Worm (Caenorhabditis elegans) whole organism, mixed stage, embryonic: ENCODE data around the gene smvt-1.
A peak's percentile ranks its signal among the peaks of the same experiment; 100 is the strongest.

Experiments
- M03D4.4 ChIP-seq: sonication (generic microtip); optimal IDR thresholded peaks from 2 replicates; lab custom pipeline; 2017; ENCODE audit warnings: mild to moderate bottlenecking, missing genetic modification characterization, missing compliant biosample characterization
- bed-3 ChIP-seq: fragments of 200-800 bp; sonication (Bioruptor generic); optimal IDR thresholded peaks from 3 replicates; lab custom pipeline; 2018; ENCODE audit warnings: mild to moderate bottlenecking, missing genetic modification characterization, moderate library complexity, missing compliant biosample characterization
- blmp-1 ChIP-seq: fragments of 150-350 bp; optimal IDR thresholded peaks from 2 replicates; lab custom pipeline; 2014; ENCODE audit warnings: missing biosample characterization, missing genetic modification characterization
- ceh-39 ChIP-seq: fragments of 150-350 bp; optimal IDR thresholded peaks from 2 replicates; lab custom pipeline; 2014; ENCODE audit warnings: missing biosample characterization, missing genetic modification characterization
- ceh-43 ChIP-seq: fragments of 200-800 bp; sonication (Bioruptor generic); optimal IDR thresholded peaks from 2 replicates; lab custom pipeline; 2018; ENCODE audit warnings: mild to moderate bottlenecking, missing genetic modification characterization, moderate library complexity, missing compliant biosample characterization
- ceh-83 ChIP-seq: fragments of 200-800 bp; sonication (Bioruptor generic); optimal IDR thresholded peaks from 2 replicates; lab custom pipeline; 2018; ENCODE audit warnings: mild to moderate bottlenecking, missing genetic modification characterization, missing compliant biosample characterization
- ces-1 ChIP-seq: fragments of 150-350 bp; optimal IDR thresholded peaks from 2 replicates; lab custom pipeline; 2014; ENCODE audit warnings: missing biosample characterization, missing genetic modification reagents, missing genetic modification characterization
- cnd-1 ChIP-seq: fragments of 200-800 bp; sonication (Bioruptor generic); optimal IDR thresholded peaks from 2 replicates; lab custom pipeline; 2018; ENCODE audit warnings: mild to moderate bottlenecking, missing genetic modification characterization, missing compliant biosample characterization
- drap-1 ChIP-seq: fragments of 200-800 bp; sonication (Bioruptor generic); optimal IDR thresholded peaks from 3 replicates; lab custom pipeline; 2018; ENCODE audit warnings: mild to moderate bottlenecking, missing genetic modification characterization, missing compliant biosample characterization
- elt-1 ChIP-seq: sonication (generic microtip); optimal IDR thresholded peaks from 2 replicates; lab custom pipeline; 2017; ENCODE audit warnings: missing genetic modification characterization, mild to moderate bottlenecking, missing compliant biosample characterization, antibody characterized with exemption, moderate library complexity, borderline replicate concordance; ENCODE audit not compliant: insufficient read depth
- elt-3 ChIP-seq: fragments of 150-350 bp; optimal IDR thresholded peaks from 2 replicates; lab custom pipeline; 2014; ENCODE audit warnings: missing biosample characterization, missing genetic modification characterization
- flh-1 ChIP-seq: fragments of 200-800 bp; sonication (Bioruptor generic); optimal IDR thresholded peaks from 2 replicates; lab custom pipeline; 2018; ENCODE audit warnings: mild to moderate bottlenecking, missing genetic modification characterization, moderate library complexity, missing compliant biosample characterization
- ham-2 ChIP-seq: fragments of 200-800 bp; sonication (Bioruptor generic); optimal IDR thresholded peaks from 2 replicates; lab custom pipeline; 2018; ENCODE audit warnings: mild to moderate bottlenecking, missing genetic modification characterization, missing compliant biosample characterization
- hlh-1 ChIP-seq: fragments of 150-350 bp; optimal IDR thresholded peaks from 2 replicates; lab custom pipeline; 2014; ENCODE audit warnings: missing biosample characterization, missing genetic modification reagents, missing genetic modification characterization
- lin-13 ChIP-seq: fragments of 150-350 bp; optimal IDR thresholded peaks from 2 replicates; lab custom pipeline; 2014; ENCODE audit warnings: missing biosample characterization, missing genetic modification characterization
- lin-32 ChIP-seq: fragments of 200-800 bp; sonication (Bioruptor generic); optimal IDR thresholded peaks from 2 replicates; lab custom pipeline; 2018; ENCODE audit warnings: mild to moderate bottlenecking, missing genetic modification characterization, missing compliant biosample characterization
- lsy-2 ChIP-seq: fragments of 150-350 bp; optimal IDR thresholded peaks from 2 replicates; lab custom pipeline; 2014; ENCODE audit warnings: missing biosample characterization, missing genetic modification characterization
- mab-5 ChIP-seq: fragments of 150-350 bp; optimal IDR thresholded peaks from 2 replicates; lab custom pipeline; 2014; ENCODE audit warnings: missing biosample characterization, missing genetic modification characterization
- mep-1 ChIP-seq: fragments of 150-350 bp; optimal IDR thresholded peaks from 2 replicates; lab custom pipeline; 2017; ENCODE audit warnings: missing biosample characterization, missing genetic modification reagents, missing genetic modification characterization, inconsistent platforms
- mls-2 ChIP-seq: sonication (generic microtip); optimal IDR thresholded peaks from 2 replicates; lab custom pipeline; 2016; ENCODE audit warnings: mild to moderate bottlenecking, missing genetic modification characterization, moderate library complexity, missing compliant biosample characterization
- nhr-12 ChIP-seq: fragments of 150-350 bp; optimal IDR thresholded peaks from 2 replicates; lab custom pipeline; 2014; ENCODE audit warnings: missing biosample characterization, missing genetic modification characterization
- nhr-2 ChIP-seq: fragments of 150-350 bp; optimal IDR thresholded peaks from 2 replicates; lab custom pipeline; 2014; ENCODE audit warnings: missing biosample characterization, missing genetic modification characterization
- nhr-237 ChIP-seq: fragments of 150-350 bp; optimal IDR thresholded peaks from 2 replicates; lab custom pipeline; 2014; ENCODE audit warnings: missing biosample characterization, missing genetic modification characterization
- nhr-28 ChIP-seq: fragments of 150-350 bp; optimal IDR thresholded peaks from 2 replicates; lab custom pipeline; 2014; ENCODE audit warnings: missing biosample characterization, missing genetic modification characterization
- nhr-76 ChIP-seq: sonication (generic microtip); optimal IDR thresholded peaks from 2 replicates; lab custom pipeline; 2017; ENCODE audit warnings: missing biosample characterization, missing genetic modification characterization
- pha-4 ChIP-seq: fragments of 150-350 bp; optimal IDR thresholded peaks from 2 replicates; lab custom pipeline; 2018; ENCODE audit warnings: missing biosample characterization, missing genetic modification reagents, missing genetic modification characterization
- sem-2 ChIP-seq: fragments of 200-800 bp; sonication (Bioruptor generic); optimal IDR thresholded peaks from 2 replicates; lab custom pipeline; 2018; ENCODE audit warnings: mild to moderate bottlenecking, missing genetic modification characterization, missing compliant biosample characterization
- snpc-4 ChIP-seq: fragments of 150-350 bp; optimal IDR thresholded peaks from 2 replicates; lab custom pipeline; 2014; ENCODE audit warnings: missing biosample characterization, missing genetic modification characterization
- sptf-1 ChIP-seq: sonication (generic microtip); optimal IDR thresholded peaks from 2 replicates; lab custom pipeline; 2017; ENCODE audit warnings: mild to moderate bottlenecking, missing genetic modification characterization, moderate library complexity, missing compliant biosample characterization
- tbx-8 ChIP-seq: fragments of 200-800 bp; sonication (Bioruptor generic); optimal IDR thresholded peaks from 2 replicates; lab custom pipeline; 2018; ENCODE audit warnings: mild to moderate bottlenecking, missing genetic modification characterization, moderate library complexity, missing compliant biosample characterization
- unc-120 ChIP-seq: sonication (generic microtip); optimal IDR thresholded peaks from 2 replicates; lab custom pipeline; 2017; ENCODE audit warnings: missing genetic modification characterization, missing compliant biosample characterization; ENCODE audit not compliant: poor library complexity, severe bottlenecking
- unc-39 ChIP-seq: fragments of 150-350 bp; optimal IDR thresholded peaks from 2 replicates; lab custom pipeline; 2014; ENCODE audit warnings: missing biosample characterization, missing genetic modification characterization
- unc-62 ChIP-seq: fragments of 150-350 bp; optimal IDR thresholded peaks from 2 replicates; lab custom pipeline; 2014; ENCODE audit warnings: missing biosample characterization, missing genetic modification reagents, missing genetic modification characterization
- zip-8 ChIP-seq: fragments of 150-350 bp; optimal IDR thresholded peaks from 2 replicates; lab custom pipeline; 2014; ENCODE audit warnings: missing biosample characterization, missing genetic modification characterization
- ztf-11 ChIP-seq: fragments of 150-350 bp; optimal IDR thresholded peaks from 2 replicates; lab custom pipeline; 2014; ENCODE audit warnings: missing biosample characterization, missing genetic modification characterization

The smvt-1 gene

DNA sequence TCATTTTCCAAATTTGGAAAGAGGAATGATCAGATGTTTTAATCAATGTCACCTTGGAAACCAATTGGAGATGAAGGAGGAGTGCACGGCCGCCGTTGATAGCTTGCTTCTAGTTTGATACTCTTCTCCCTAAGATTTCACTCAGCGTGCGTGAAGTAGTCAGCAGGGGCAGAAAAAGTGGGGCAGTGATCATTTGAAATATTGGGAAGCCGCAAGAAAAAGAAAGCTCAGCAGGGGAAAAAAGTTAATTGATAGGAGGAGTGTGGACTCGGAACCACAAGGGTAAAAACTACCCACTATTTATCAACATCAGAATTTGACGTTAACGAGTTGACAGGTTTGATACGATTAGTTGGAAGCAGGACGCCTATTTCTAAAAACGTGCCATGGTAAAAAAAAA is 40.3 kb downstream of the smvt-1 start, which contains the start of gene K02E10.7:
TSS of gene K02E10.7 (minus strand) at position 101 of the 400 bp plus-strand sequence.
- no peak for TF ChIP-seq hlh-1 (tag; lab: Kevin White, UChicago)

DNA sequence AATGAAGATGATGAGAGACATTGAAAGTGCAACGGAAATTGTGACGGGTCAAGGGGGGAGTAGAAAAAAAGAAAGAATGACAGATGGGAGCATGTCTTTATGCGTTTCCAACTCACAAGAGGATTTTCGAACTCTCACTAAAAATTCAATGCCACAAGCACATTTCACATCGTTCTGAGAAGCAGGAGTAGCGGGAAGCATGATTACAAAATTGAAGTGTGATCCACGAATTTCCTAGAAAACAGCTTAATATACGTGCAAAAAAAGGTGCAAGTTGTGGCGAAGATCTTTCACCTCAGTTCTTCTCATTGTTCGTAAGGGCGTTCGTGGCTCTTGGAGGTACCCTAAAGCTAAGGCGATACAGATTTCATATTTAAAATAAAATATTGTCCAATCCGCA is 42.0 kb downstream of the smvt-1 start:
- TF ChIP-seq unc-62 (GFP tag; lab: Kevin White, UChicago) (no peak), ztf-11 (tag; lab: Kevin White, UChicago) (no peak), blmp-1 (tag; lab: Kevin White, UChicago) (no peak), hlh-1 (tag; lab: Kevin White, UChicago) (no peak), drap-1 (no peak), zip-8 (no peak), ham-2 (GFP tag; lab: Kevin White, UChicago) (no peak), mep-1 (tag; lab: Kevin White, UChicago) (no peak), lin-13 (tag; lab: Kevin White, UChicago) (no peak), ces-1 (GFP tag; lab: Kevin White, UChicago) (no peak), tbx-8 (GFP tag; lab: Kevin White, UChicago) (no peak), flh-1 (GFP tag; lab: Kevin White, UChicago) (no peak), pha-4 (tag; lab: Kevin White, UChicago) (no peak), cnd-1 (tag; lab: Kevin White, UChicago) (no peak), M03D4.4 (tag; lab: Kevin White, UChicago) (no peak), lsy-2 (tag; lab: Kevin White, UChicago) (no peak), unc-39 (tag; lab: Kevin White, UChicago) (no peak)

DNA sequence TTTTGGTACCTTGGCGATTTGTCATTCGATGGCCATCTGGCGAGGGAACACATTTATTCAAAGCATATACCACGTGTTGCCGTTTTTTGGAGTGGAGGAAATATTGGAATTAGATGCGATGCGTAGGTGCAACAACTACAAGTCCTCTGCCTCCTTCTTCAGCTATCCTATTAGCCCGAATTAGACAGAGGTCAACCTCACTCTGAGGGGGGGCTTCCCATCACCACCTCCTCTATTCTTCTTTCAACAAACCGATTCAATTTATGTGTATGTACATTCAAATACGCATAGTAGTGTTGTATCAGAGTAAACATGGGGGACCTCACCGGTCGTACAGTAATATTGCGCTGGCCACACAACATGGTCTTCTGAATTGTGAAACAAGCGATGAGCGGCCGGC is 51.0 kb downstream of the smvt-1 start:
- TF ChIP-seq nhr-12 = no peak
- TF ChIP-seq sptf-1 (tag; lab: Kevin White, UChicago) = no peak
- TF ChIP-seq unc-62 (GFP tag; lab: Kevin White, UChicago) = no peak
- no peak for TF ChIP-seq nhr-237 (tag; lab: Kevin White, UChicago)
- peak; percentile 53 for TF ChIP-seq pha-4 (tag; lab: Kevin White, UChicago)
- TF ChIP-seq M03D4.4 (tag; lab: Kevin White, UChicago) = no peak
- peak; percentile 52 for TF ChIP-seq ham-2 (GFP tag; lab: Kevin White, UChicago)
- peak; percentile 18 for TF ChIP-seq nhr-2
- TF ChIP-seq lin-13 (tag; lab: Kevin White, UChicago) = no peak
- no peak for TF ChIP-seq ceh-43 (GFP tag; lab: Kevin White, UChicago)
- peak; percentile 0 for TF ChIP-seq ceh-83 (GFP tag; lab: Kevin White, UChicago)
- peak; percentile 19 for TF ChIP-seq ces-1 (GFP tag; lab: Kevin White, UChicago)
- no peak for TF ChIP-seq cnd-1 (tag; lab: Kevin White, UChicago)

DNA sequence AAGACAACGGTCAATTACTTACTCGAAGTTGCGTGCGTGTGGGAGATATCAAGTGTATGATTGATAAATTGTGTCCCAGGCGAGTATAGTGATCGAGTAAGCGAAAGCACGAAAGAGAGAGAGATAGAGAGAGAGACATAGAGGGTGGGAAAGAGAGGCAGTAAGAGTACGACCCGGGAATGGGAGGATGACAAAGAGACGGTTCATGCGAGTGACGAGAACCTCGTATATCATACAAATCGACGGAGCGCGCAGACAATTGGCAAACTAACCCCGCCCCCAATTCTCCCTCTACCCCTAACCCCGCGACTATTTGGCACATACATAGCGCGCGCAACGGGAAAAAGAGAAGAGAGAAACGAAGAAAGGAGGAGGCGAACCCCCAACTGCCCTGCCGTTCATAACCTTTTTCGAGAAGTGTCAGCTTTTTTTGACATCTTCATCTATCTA is 52.9 kb downstream of the smvt-1 start, which contains the start of gene rabr-1:
TSS of gene rabr-1 (plus strand) at position 316 of the 450 bp plus-strand sequence.
- TF ChIP-seq elt-1 (tag; lab: Kevin White, UChicago) = no peak
- no peak for TF ChIP-seq mep-1 (tag; lab: Kevin White, UChicago)
- TF ChIP-seq flh-1 (GFP tag; lab: Kevin White, UChicago) = no peak
- TF ChIP-seq nhr-28 = no peak
- TF ChIP-seq ceh-43 (GFP tag; lab: Kevin White, UChicago) = no peak
- no peak for TF ChIP-seq elt-3 (tag; lab: Kevin White, UChicago)
- TF ChIP-seq unc-120 (tag; lab: Kevin White, UChicago) = peak; percentile 39
- no peak for TF ChIP-seq bed-3
- no peak for TF ChIP-seq lsy-2 (tag; lab: Kevin White, UChicago)
- peak; percentile 68 for TF ChIP-seq ham-2 (GFP tag; lab: Kevin White, UChicago)
- no peak for TF ChIP-seq ceh-83 (GFP tag; lab: Kevin White, UChicago)
- TF ChIP-seq cnd-1 (tag; lab: Kevin White, UChicago) = no peak
- TF ChIP-seq drap-1 = no peak
- no peak for TF ChIP-seq sem-2 (GFP tag; lab: Kevin White, UChicago)
- TF ChIP-seq ceh-39 (tag; lab: Kevin White, UChicago) = no peak
- no peak for TF ChIP-seq tbx-8 (GFP tag; lab: Kevin White, UChicago)
- TF ChIP-seq nhr-2 = peak; percentile 46
- TF ChIP-seq hlh-1 (tag; lab: Kevin White, UChicago) = no peak
- TF ChIP-seq lin-32 (GFP tag; lab: Kevin White, UChicago) = no peak
- peak; percentile 30 for TF ChIP-seq M03D4.4 (tag; lab: Kevin White, UChicago)
- no peak for TF ChIP-seq sptf-1 (tag; lab: Kevin White, UChicago)
- TF ChIP-seq lin-13 (tag; lab: Kevin White, UChicago) = peak; percentile 24
- no peak for TF ChIP-seq nhr-237 (tag; lab: Kevin White, UChicago)
- peak; percentile 56 for TF ChIP-seq unc-62 (GFP tag; lab: Kevin White, UChicago)
- TF ChIP-seq blmp-1 (tag; lab: Kevin White, UChicago) = peak; percentile 51
- TF ChIP-seq ztf-11 (tag; lab: Kevin White, UChicago) = no peak
- TF ChIP-seq nhr-12 = no peak
- peak; percentile 42 for TF ChIP-seq pha-4 (tag; lab: Kevin White, UChicago)
- no peak for TF ChIP-seq ces-1 (GFP tag; lab: Kevin White, UChicago)
- TF ChIP-seq mls-2 = peak; percentile 55
- TF ChIP-seq snpc-4 = no peak
- no peak for TF ChIP-seq unc-39 (tag; lab: Kevin White, UChicago)
- TF ChIP-seq zip-8 = no peak
- TF ChIP-seq nhr-76 (tag; lab: Kevin White, UChicago) = no peak
- no peak for TF ChIP-seq mab-5 (tag; lab: Kevin White, UChicago)
